Fruit fly (Drosophila melanogaster) whole organism, embryonic: ENCODE measurements around the gene Vta1.
A peak's percentile ranks its signal among the peaks of the same experiment; 100 is the strongest.

ENCODE experiments used
- Antp ChIP-seq: fragments of 200-800 bp; sonication (Bioruptor generic); optimal IDR thresholded peaks from 3 replicates; lab custom pipeline; 2016; ENCODE audit warnings: missing biosample characterization, missing genetic modification characterization
- Asciz ChIP-seq: fragments of 200-800 bp; sonication (Bioruptor generic); optimal IDR thresholded peaks from 2 replicates; lab custom pipeline; 2017; ENCODE audit warnings: missing biosample characterization, mild to moderate bottlenecking, missing genetic modification characterization, missing genetic modification reagents
- CG10274 ChIP-seq: fragments of 200-800 bp; sonication (Bioruptor generic); optimal IDR thresholded peaks from 3 replicates; lab custom pipeline; 2017; ENCODE audit warnings: missing biosample characterization, mild to moderate bottlenecking, missing genetic modification characterization
- CG10431 ChIP-seq: fragments of 200-800 bp; sonication (Bioruptor generic); optimal IDR thresholded peaks from 3 replicates; lab custom pipeline; 2018; ENCODE audit warnings: missing biosample characterization, mild to moderate bottlenecking, missing genetic modification characterization
- CG10979 ChIP-seq: fragments of 200-800 bp; sonication (Bioruptor generic); optimal IDR thresholded peaks from 2 replicates; lab custom pipeline; 2018; ENCODE audit warnings: missing biosample characterization, mild to moderate bottlenecking, missing genetic modification characterization, moderate library complexity
- CG12744 ChIP-seq: fragments of 200-800 bp; sonication (Bioruptor generic); optimal IDR thresholded peaks from 2 replicates; lab custom pipeline; 2016; ENCODE audit warnings: missing biosample characterization, missing genetic modification characterization
- CG13775 ChIP-seq: fragments of 200-800 bp; sonication (Bioruptor generic); optimal IDR thresholded peaks from 3 replicates; lab custom pipeline; 2017; ENCODE audit warnings: missing biosample characterization, mild to moderate bottlenecking, missing genetic modification characterization
- CG16863 ChIP-seq: fragments of 200-800 bp; sonication (Bioruptor generic); optimal IDR thresholded peaks from 3 replicates; lab custom pipeline; 2016; ENCODE audit warnings: missing biosample characterization, missing genetic modification characterization
- CG17612 ChIP-seq: fragments of 200-800 bp; sonication (Bioruptor generic); IDR thresholded peaks from 2 replicates; pipeline ENCODE4 v1.3.6; 2022; ENCODE audit warnings: missing biosample characterization, missing genetic modification characterization
- CG31224 ChIP-seq: fragments of 200-800 bp; sonication (Bioruptor generic); IDR thresholded peaks from 2 replicates; pipeline ENCODE4 v1.3.6; 2022; ENCODE audit warnings: missing biosample characterization, missing genetic modification characterization
- CG31388 ChIP-seq: fragments of 200-800 bp; sonication (Bioruptor generic); optimal IDR thresholded peaks from 2 replicates; lab custom pipeline; 2016; ENCODE audit warnings: missing biosample characterization, missing genetic modification characterization
- CG31441 ChIP-seq: fragments of 200-800 bp; sonication (Bioruptor generic); IDR thresholded peaks from 2 replicates; pipeline ENCODE4 v1.3.6; 2022; ENCODE audit warnings: missing biosample characterization, missing genetic modification characterization
- CG33213 ChIP-seq: fragments of 200-800 bp; sonication (Bioruptor generic); optimal IDR thresholded peaks from 3 replicates; lab custom pipeline; 2016; ENCODE audit warnings: missing biosample characterization, missing genetic modification characterization
- CG3407 ChIP-seq: fragments of 200-800 bp; sonication (Bioruptor generic); optimal IDR thresholded peaks from 2 replicates; lab custom pipeline; 2018; ENCODE audit warnings: missing biosample characterization, mild to moderate bottlenecking, missing genetic modification characterization
- CG5180 ChIP-seq: fragments of 200-800 bp; sonication (Bioruptor generic); optimal IDR thresholded peaks from 3 replicates; lab custom pipeline; 2017; ENCODE audit warnings: missing biosample characterization, missing genetic modification characterization, mild to moderate bottlenecking, moderate library complexity, missing genetic modification reagents
- CG5953 ChIP-seq: fragments of 200-800 bp; sonication (Bioruptor generic); IDR thresholded peaks from 2 replicates; pipeline ENCODE4 v1.3.6; 2022; ENCODE audit warnings: missing biosample characterization, missing genetic modification characterization
- CG6254 ChIP-seq: fragments of 200-800 bp; sonication (Bioruptor generic); optimal IDR thresholded peaks from 3 replicates; lab custom pipeline; 2017; ENCODE audit warnings: mild to moderate bottlenecking, missing biosample characterization, missing genetic modification reagents, missing genetic modification characterization
- CG6791 ChIP-seq: fragments of 200-800 bp; sonication (Bioruptor generic); IDR thresholded peaks from 3 replicates; pipeline ENCODE4 v1.3.6; 2022; ENCODE audit warnings: missing biosample characterization, missing genetic modification characterization; ENCODE audit not compliant: partially characterized antibody
- CG7786 ChIP-seq: fragments of 200-800 bp; sonication (Bioruptor generic); optimal IDR thresholded peaks from 2 replicates; lab custom pipeline; 2016; ENCODE audit warnings: missing biosample characterization, missing genetic modification characterization
- CG9727 ChIP-seq: fragments of 200-800 bp; sonication (Bioruptor generic); optimal IDR thresholded peaks from 3 replicates; lab custom pipeline; 2017; ENCODE audit warnings: missing biosample characterization, mild to moderate bottlenecking, missing genetic modification characterization
- Chrac-16 ChIP-seq: fragments of 200-800 bp; sonication (Bioruptor generic); optimal IDR thresholded peaks from 3 replicates; lab custom pipeline; 2016; ENCODE audit warnings: missing biosample characterization, missing genetic modification characterization
- CrebB ChIP-seq: fragments of 200-800 bp; sonication (Bioruptor generic); optimal IDR thresholded peaks from 3 replicates; lab custom pipeline; 2018; ENCODE audit warnings: missing biosample characterization, mild to moderate bottlenecking, missing genetic modification characterization
- Dad ChIP-seq: fragments of 200-800 bp; sonication (Bioruptor generic); optimal IDR thresholded peaks from 3 replicates; lab custom pipeline; 2016; ENCODE audit warnings: missing biosample characterization, missing genetic modification characterization
- Dek ChIP-seq: fragments of 200-800 bp; sonication (Bioruptor generic); optimal IDR thresholded peaks from 3 replicates; lab custom pipeline; 2019; ENCODE audit warnings: missing biosample characterization, mild to moderate bottlenecking, missing genetic modification characterization, moderate library complexity
- Doc2 ChIP-seq: fragments of 200-800 bp; sonication (Bioruptor generic); IDR thresholded peaks from 2 replicates; pipeline ENCODE4 v1.3.6; 2022; ENCODE audit warnings: missing biosample characterization, missing genetic modification characterization
- Dref ChIP-seq: fragments of 200-800 bp; sonication (Bioruptor generic); IDR thresholded peaks from 2 replicates; pipeline ENCODE4 v1.3.6; 2022; ENCODE audit warnings: missing biosample characterization, missing genetic modification characterization
- Elba2 ChIP-seq: fragments of 200-800 bp; sonication (Bioruptor generic); optimal IDR thresholded peaks from 3 replicates; lab custom pipeline; 2016; ENCODE audit warnings: missing biosample characterization, missing genetic modification characterization
- HmgZ ChIP-seq: fragments of 200-800 bp; sonication (Bioruptor generic); optimal IDR thresholded peaks from 2 replicates; lab custom pipeline; 2018; ENCODE audit warnings: missing biosample characterization, mild to moderate bottlenecking, missing genetic modification characterization
- Hr3 ChIP-seq: fragments of 200-800 bp; sonication (Bioruptor generic); optimal IDR thresholded peaks from 3 replicates; lab custom pipeline; 2016; ENCODE audit warnings: missing biosample characterization, missing genetic modification characterization
- Hr39 ChIP-seq: fragments of >200 bp; optimal IDR thresholded peaks from 2 replicates; lab custom pipeline; 2017
- Lhr ChIP-seq: fragments of 200-800 bp; sonication (Bioruptor generic); optimal IDR thresholded peaks from 3 replicates; lab custom pipeline; 2017; ENCODE audit warnings: mild to moderate bottlenecking, missing biosample characterization, missing genetic modification reagents, missing genetic modification characterization
- NK7.1 ChIP-seq: fragments of 200-800 bp; sonication (Bioruptor generic); optimal IDR thresholded peaks from 3 replicates; lab custom pipeline; 2016; ENCODE audit warnings: missing biosample characterization, missing genetic modification characterization
- Oaz ChIP-seq: fragments of 200-800 bp; sonication (Bioruptor generic); IDR thresholded peaks from 2 replicates; pipeline ENCODE4 v1.3.6; 2022; ENCODE audit warnings: missing biosample characterization, missing genetic modification characterization
- Usf ChIP-seq: fragments of 200-800 bp; sonication (Bioruptor generic); optimal IDR thresholded peaks from 2 replicates; lab custom pipeline; 2017; ENCODE audit warnings: missing genotype, missing biosample characterization, missing genetic modification characterization
- ara ChIP-seq: fragments of 200-800 bp; sonication (Bioruptor generic); IDR thresholded peaks from 2 replicates; pipeline ENCODE4 v1.3.6; 2022; ENCODE audit warnings: missing biosample characterization, missing genetic modification characterization
- ase ChIP-seq: fragments of 200-800 bp; sonication (Bioruptor generic); IDR thresholded peaks from 3 replicates; pipeline ENCODE4 v1.3.6; 2022; ENCODE audit warnings: missing biosample characterization, missing genetic modification characterization
- bsh ChIP-seq, 2 experiments: fragments of 200-800 bp; sonication (Bioruptor generic); optimal IDR thresholded peaks; 2 replicates each; lab custom pipeline; 2017 to 2018; ENCODE audit warnings: mild to moderate bottlenecking in 2 of 2, missing biosample characterization in 2 of 2, missing genetic modification characterization in 2 of 2, moderate library complexity in 1 of 2
- chn ChIP-seq: fragments of 200-800 bp; sonication (Bioruptor generic); optimal IDR thresholded peaks from 2 replicates; lab custom pipeline; 2016; ENCODE audit warnings: missing biosample characterization, missing genetic modification characterization
- dimm ChIP-seq: fragments of 200-800 bp; sonication (Bioruptor generic); IDR thresholded peaks from 2 replicates; pipeline ENCODE4 v1.3.6; 2022; ENCODE audit warnings: missing biosample characterization, missing genetic modification characterization
- eyg ChIP-seq: fragments of 200-800 bp; sonication (Bioruptor generic); optimal IDR thresholded peaks from 3 replicates; lab custom pipeline; 2016; ENCODE audit warnings: missing biosample characterization, missing genetic modification characterization
- gcm2 ChIP-seq: fragments of 200-800 bp; sonication (Bioruptor generic); optimal IDR thresholded peaks from 2 replicates; lab custom pipeline; 2016; ENCODE audit warnings: missing biosample characterization, missing genetic modification characterization
- grn ChIP-seq: fragments of 200-800 bp; sonication (Bioruptor generic); optimal IDR thresholded peaks from 3 replicates; lab custom pipeline; 2017; ENCODE audit warnings: missing biosample characterization, missing genetic modification characterization
- gro ChIP-seq: fragments of 200-800 bp; sonication (Bioruptor generic); optimal IDR thresholded peaks from 2 replicates; lab custom pipeline; 2016; ENCODE audit warnings: missing biosample characterization, missing genetic modification characterization
- jumu ChIP-seq: fragments of 200-800 bp; sonication (Bioruptor generic); optimal IDR thresholded peaks from 3 replicates; lab custom pipeline; 2016; ENCODE audit warnings: missing biosample characterization, missing genetic modification characterization
- mam ChIP-seq: fragments of 200-800 bp; sonication (Bioruptor generic); optimal IDR thresholded peaks from 3 replicates; lab custom pipeline; 2016; ENCODE audit warnings: missing biosample characterization, missing genetic modification characterization
- mirr ChIP-seq: fragments of 200-800 bp; sonication (Bioruptor generic); optimal IDR thresholded peaks from 3 replicates; lab custom pipeline; 2018; ENCODE audit warnings: missing biosample characterization, mild to moderate bottlenecking, missing genetic modification characterization
- nom ChIP-seq: fragments of 200-800 bp; sonication (Bioruptor generic); optimal IDR thresholded peaks from 2 replicates; lab custom pipeline; 2017; ENCODE audit warnings: missing biosample characterization, missing genetic modification characterization, mild to moderate bottlenecking, moderate library complexity, missing genetic modification reagents
- org-1 ChIP-seq: fragments of 200-800 bp; sonication (Bioruptor generic); optimal IDR thresholded peaks from 2 replicates; lab custom pipeline; 2017; ENCODE audit warnings: missing biosample characterization, missing genetic modification characterization
- run ChIP-seq: fragments of 200-800 bp; sonication (Bioruptor generic); optimal IDR thresholded peaks from 3 replicates; lab custom pipeline; 2018; ENCODE audit warnings: missing biosample characterization, mild to moderate bottlenecking, missing genetic modification characterization
- slbo ChIP-seq: fragments of 200-800 bp; sonication (Bioruptor generic); IDR thresholded peaks from 2 replicates; pipeline ENCODE4 v1.3.6; 2022; ENCODE audit warnings: missing biosample characterization, missing genetic modification characterization
- usp ChIP-seq: fragments of >200 bp; optimal IDR thresholded peaks from 2 replicates; lab custom pipeline; 2017; ENCODE audit warnings: missing biosample characterization, missing genetic modification characterization

The Vta1 gene

DNA sequence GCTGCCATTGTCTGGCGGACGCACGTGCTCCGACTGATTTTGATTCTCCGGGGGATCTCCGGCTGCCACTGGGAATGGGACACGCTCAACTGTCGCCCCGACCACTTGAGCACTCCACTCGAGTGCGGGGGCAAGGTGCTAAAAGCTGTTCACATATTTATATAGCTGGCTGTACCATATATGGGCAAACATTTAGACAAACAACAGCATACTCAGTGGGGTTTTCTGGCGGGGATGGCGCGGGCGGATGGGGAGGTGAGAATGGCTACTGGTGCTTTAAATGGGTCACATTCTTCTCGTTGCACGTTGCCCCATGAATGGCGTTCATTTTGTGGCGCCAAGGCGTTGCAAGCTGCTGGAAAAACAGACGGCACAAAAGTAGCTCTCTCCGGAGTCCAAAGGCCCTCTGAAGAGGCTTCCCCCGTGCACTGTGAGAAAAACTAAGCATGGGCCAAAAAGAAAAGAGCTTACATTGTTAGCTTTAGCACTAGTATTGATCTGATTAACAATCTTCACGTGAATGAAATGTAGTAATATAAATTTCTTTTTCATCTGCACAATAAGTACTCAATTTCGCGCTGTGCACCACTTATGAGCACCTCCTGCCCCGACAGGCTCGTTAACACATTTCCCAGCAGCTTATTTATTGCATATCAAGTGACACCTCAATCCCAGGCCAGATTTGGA, 38.2 kb upstream of the Vta1 start (continued):
- TF ChIP-seq CG31441 (GFP tag; lab: Robert Waterston, UW) (peak; percentile 51), Hr39 (lab: Kevin White, UChicago) (no peak), Antp (GFP tag; lab: Kevin White, UChicago) (peak; percentile 40), CG31224 (GFP tag; lab: Robert Waterston, UW) (no peak), CG5180 (GFP tag; lab: Kevin White, UChicago) (peak; percentile 39), Usf (GFP tag; lab: Kevin White, UChicago) (no peak), dimm (GFP tag; lab: Robert Waterston, UW) (no peak), org-1 (peak; percentile 28), ase (GFP tag; lab: Robert Waterston, UW) (peak; percentile 20; the same call in 1 of the 3 replicates), CG10274 (GFP tag; lab: Kevin White, UChicago) (no peak), Asciz (GFP tag; lab: Kevin White, UChicago) (peak; percentile 58), CG13775 (no peak), run (no peak), CG5953 (GFP tag; lab: Robert Waterston, UW) (no peak), CG12744 (GFP tag; lab: Kevin White, UChicago) (no peak), CrebB (tag; lab: Kevin White, UChicago) (no peak), slbo (GFP tag; lab: Robert Waterston, UW) (peak; percentile 28; the same call in 1 of the 2 replicates), CG17612 (GFP tag; lab: Robert Waterston, UW) (peak; percentile 15; the same call in 1 of the 2 replicates), grn (GFP tag; lab: Kevin White, UChicago) (peak; percentile 3), gcm2 (GFP tag; lab: Kevin White, UChicago) (no peak), Dad (peak; percentile 27), HmgZ (tag; lab: Kevin White, UChicago) (no peak), CG3407 (peak; percentile 57), CG33213 (no peak), CG6791 (GFP tag; lab: Robert Waterston, UW) (no peak), CG16863 (GFP tag; lab: Kevin White, UChicago) (peak; percentile 5), mam (GFP tag; lab: Kevin White, UChicago) (no peak), Elba2 (no peak), Chrac-16 (GFP tag; lab: Kevin White, UChicago) (no peak), CG31388 (GFP tag; lab: Kevin White, UChicago) (no peak), bsh (GFP tag; optimal IDR thresholded peaks at IDR 0.05; lab: Kevin White, UChicago) (peak; percentile 65), Lhr (no peak), Doc2 (GFP tag; lab: Robert Waterston, UW) (no peak), ara (no peak), eyg (no peak), jumu (GFP tag; lab: Kevin White, UChicago) (no peak), CG7786 (GFP tag; lab: Kevin White, UChicago) (no peak), NK7.1 (no peak), Dek (tag; lab: Kevin White, UChicago) (no peak), Oaz (GFP tag; lab: Robert Waterston, UW) (no peak), CG10979 (tag; lab: Kevin White, UChicago) (peak; percentile 67), CG9727 (GFP tag; lab: Kevin White, UChicago) (peak; percentile 29), nom (GFP tag; lab: Kevin White, UChicago) (peak; percentile 80), CG6254 (peak; percentile 37), chn (no peak), Dref (GFP tag; lab: Robert Waterston, UW) (0 out of 2 replicates have a peak, but pooled peaks have one; percentile 8), CG10431 (peak; percentile 69), gro (no peak), Hr3 (peak; percentile 3), mirr (GFP tag; lab: Kevin White, UChicago) (peak; percentile 17), usp (no peak)
